Fruit fly (Drosophila melanogaster): ENCODE data around the gene Nmd3.
A peak's percentile ranks its signal among the peaks of the same experiment; 100 is the strongest.

Gene Nmd3

DNA sequence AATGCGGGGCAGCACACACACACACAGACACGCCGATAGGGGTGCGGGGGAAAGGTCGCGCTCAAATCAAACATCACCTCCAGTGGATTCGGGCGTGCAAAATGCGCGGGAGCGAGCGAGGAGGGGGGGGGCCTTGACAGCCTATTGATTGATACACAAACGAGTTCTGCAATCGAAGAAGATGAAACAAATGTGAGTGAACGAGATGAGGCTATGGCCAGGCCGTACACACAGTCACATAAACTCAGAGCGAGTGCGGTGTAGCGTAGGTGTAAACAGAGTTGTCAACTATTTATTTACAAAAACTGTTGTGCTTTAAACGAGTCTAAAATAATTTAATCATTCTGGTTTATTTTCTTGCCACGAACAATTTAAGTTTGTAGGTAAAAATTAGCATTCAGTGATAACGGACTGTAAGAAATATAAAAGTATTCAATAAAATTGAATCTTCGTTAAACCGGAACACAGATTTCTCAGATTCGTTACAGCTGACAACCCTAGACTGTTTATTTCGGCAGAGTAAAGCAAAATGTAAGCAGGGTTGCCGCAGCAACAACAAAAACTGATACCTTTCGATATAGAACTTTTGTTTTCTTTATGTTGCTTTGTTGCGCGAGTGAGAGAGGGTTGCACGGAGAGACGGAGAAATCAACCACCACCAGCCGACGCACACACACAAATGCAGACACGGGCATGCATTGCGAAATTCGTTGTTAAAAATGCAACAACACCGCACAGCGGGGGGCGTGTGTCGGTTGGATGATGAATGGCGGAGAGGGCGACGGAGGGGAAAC is 49.3 kb downstream of the Nmd3 start (continued):
- TF ChIP-seq Doc3 (GFP tag; IDR thresholded peaks at IDR 0.05; ENCODE audit: partially characterized antibody) (no peak), dati (GFP tag; IDR thresholded peaks at IDR 0.05) (peak; percentile 18; the same call in 1 of the 2 replicates), hth (optimal IDR thresholded peaks at IDR 0.05) (peak; percentile 41), CG11504 (tag; optimal IDR thresholded peaks at IDR 0.05) (peak; percentile 93), CG31365 (tag; optimal IDR thresholded peaks at IDR 0.05) (peak; percentile 70), slou (GFP tag; optimal IDR thresholded peaks at IDR 0.05) (peak; percentile 83), Spps (tag; optimal IDR thresholded peaks at IDR 0.05) (peak; percentile 85), CG6654 (GFP tag; optimal IDR thresholded peaks at IDR 0.05) (peak; percentile 68), CG3995 (GFP tag; optimal IDR thresholded peaks at IDR 0.05) (peak; percentile 60), CG12299 (tag; optimal IDR thresholded peaks at IDR 0.05) (peak; percentile 88), sisA (GFP tag; IDR thresholded peaks at IDR 0.05) (peak; percentile 79), H2.0 (GFP tag; IDR thresholded peaks at IDR 0.05) (peak; percentile 73), Dref (GFP tag; IDR thresholded peaks at IDR 0.05) (no peak), CG8290 (GFP tag; optimal IDR thresholded peaks at IDR 0.05) (peak; percentile 47), CG8290 (tag; optimal IDR thresholded peaks at IDR 0.05) (peak; percentile 55 to 87), cg (GFP tag; optimal IDR thresholded peaks at IDR 0.05) (peak; percentile 69), gro (GFP tag; optimal IDR thresholded peaks at IDR 0.05) (peak; percentile 69), Hsf (GFP tag; optimal IDR thresholded peaks at IDR 0.05) (peak; percentile 86), CG3065 (GFP tag; optimal IDR thresholded peaks at IDR 0.05) (peak; percentile 43), CG1233 (GFP tag; optimal IDR thresholded peaks at IDR 0.05) (peak; percentile 91), CG6813 (GFP tag; optimal IDR thresholded peaks at IDR 0.05) (peak; percentile 87), bcd (GFP tag; optimal IDR thresholded peaks at IDR 0.05) (peak; percentile 84), Gsc (GFP tag; IDR thresholded peaks at IDR 0.05) (no peak), yki (optimal IDR thresholded peaks at IDR 0.05) (no peak), bbx (GFP tag; IDR thresholded peaks at IDR 0.05; ENCODE audit: partially characterized antibody) (no peak), CG32532 (GFP tag; IDR thresholded peaks at IDR 0.05) (peak; percentile 88), Fer2 (tag; optimal IDR thresholded peaks at IDR 0.05) (peak; percentile 83), CG6854 (GFP tag; optimal IDR thresholded peaks at IDR 0.05) (peak; percentile 93), CG17612 (GFP tag; IDR thresholded peaks at IDR 0.05) (peak; percentile 28; the same call in 1 of the 2 replicates), unpg (GFP tag; optimal IDR thresholded peaks at IDR 0.05) (peak; percentile 95), Sry-β (GFP tag; optimal IDR thresholded peaks at IDR 0.05) (peak; percentile 40), dmrt11E (tag; optimal IDR thresholded peaks at IDR 0.05) (peak; percentile 88), salm (tag; optimal IDR thresholded peaks at IDR 0.05) (peak; percentile 88), prd (optimal IDR thresholded peaks at IDR 0.05) (no peak), prd (GFP tag; IDR thresholded peaks at IDR 0.05) (peak; percentile 91), trh (GFP tag; optimal IDR thresholded peaks at IDR 0.05) (peak; percentile 54), PHDP (tag; optimal IDR thresholded peaks at IDR 0.05) (peak; percentile 94), Max (GFP tag; optimal IDR thresholded peaks at IDR 0.05) (peak; percentile 83), Tbp (GFP tag; optimal IDR thresholded peaks at IDR 0.05) (no peak), Hey (tag; optimal IDR thresholded peaks at IDR 0.05) (peak; percentile 19), CG7928 (GFP tag; optimal IDR thresholded peaks at IDR 0.05) (peak; percentile 50), aop (GFP tag; IDR thresholded peaks at IDR 0.05) (no peak), CG16815 (GFP tag; optimal IDR thresholded peaks at IDR 0.05) (peak; percentile 66), CG4424 (GFP tag; optimal IDR thresholded peaks at IDR 0.05) (peak; percentile 87), BEAF-32 (GFP tag; optimal IDR thresholded peaks at IDR 0.05) (peak; percentile 6), CG12391 (tag; optimal IDR thresholded peaks at IDR 0.05) (peak; percentile 93), Dip2 (GFP tag; IDR thresholded peaks at IDR 0.05) (no peak), Hand (GFP tag; optimal IDR thresholded peaks at IDR 0.05) (peak; percentile 90), CG14441 (GFP tag; IDR thresholded peaks at IDR 0.05) (peak; percentile 90), Doc2 (GFP tag; IDR thresholded peaks at IDR 0.05) (0 out of 2 replicates have a peak, but pooled peaks have one; percentile 26)

Measured in whole organism, embryonic.